Worm (Caenorhabditis elegans) whole organism, L3 larva: ENCODE results near the gene rpt-2.

Experiments used
- aly-2 ChIP-seq: fragments of 150-350 bp; optimal IDR thresholded peaks from 2 replicates; lab custom pipeline; 2014; ENCODE audit warnings: missing biosample characterization, missing genetic modification characterization
- ceh-82 ChIP-seq: fragments of 150-350 bp; optimal IDR thresholded peaks from 2 replicates; lab custom pipeline; 2014; ENCODE audit warnings: missing biosample characterization, missing genetic modification characterization
- egl-27 ChIP-seq: sonication (generic microtip); optimal IDR thresholded peaks from 4 replicates; lab custom pipeline; 2017; ENCODE audit warnings: missing biosample characterization, missing genetic modification reagents, missing genetic modification characterization
- eor-1 ChIP-seq, 2 experiments: fragments of 150-350 bp; optimal IDR thresholded peaks; 2 replicates each; lab custom pipeline; 2014 to 2018; ENCODE audit warnings: missing biosample characterization in 2 of 2, missing genetic modification characterization in 2 of 2
- lin-15B ChIP-seq: fragments of 150-350 bp; optimal IDR thresholded peaks from 2 replicates; lab custom pipeline; 2014; ENCODE audit warnings: missing biosample characterization, missing genetic modification characterization
- lsy-12 ChIP-seq: sonication (generic microtip); optimal IDR thresholded peaks from 2 replicates; lab custom pipeline; 2016; ENCODE audit warnings: mild to moderate bottlenecking, missing genetic modification characterization, missing compliant biosample characterization
- mdl-1 ChIP-seq: fragments of 150-350 bp; optimal IDR thresholded peaks from 2 replicates; lab custom pipeline; 2014; ENCODE audit warnings: missing biosample characterization, missing genetic modification characterization
- nhr-11 ChIP-seq: fragments of 150-350 bp; optimal IDR thresholded peaks from 2 replicates; lab custom pipeline; 2014; ENCODE audit warnings: missing biosample characterization, missing genetic modification characterization
- snpc-4 ChIP-seq: fragments of 150-350 bp; optimal IDR thresholded peaks from 2 replicates; lab custom pipeline; 2014; ENCODE audit warnings: missing biosample characterization, missing genetic modification characterization
- ztf-4 ChIP-seq: fragments of 150-350 bp; optimal IDR thresholded peaks from 2 replicates; lab custom pipeline; 2014; ENCODE audit warnings: missing biosample characterization, missing genetic modification characterization

- no peak for TF ChIP-seq lin-15B (tag; lab: Kevin White, UChicago)
- TF ChIP-seq egl-27 (tag; lab: Kevin White, UChicago): no peak
- TF ChIP-seq snpc-4 (tag; lab: Kevin White, UChicago): no peak
- TF ChIP-seq mdl-1 (tag; lab: Kevin White, UChicago): no peak
- TF ChIP-seq lsy-12 (tag; lab: Kevin White, UChicago): no peak
- TF ChIP-seq eor-1 (tag; optimal IDR thresholded peaks at IDR 0.05; lab: Kevin White, UChicago): no peak
- no peak for TF ChIP-seq aly-2
- TF ChIP-seq ztf-4 (tag; lab: Kevin White, UChicago): no peak
- no peak for TF ChIP-seq nhr-11 (tag; lab: Kevin White, UChicago)
- no peak for TF ChIP-seq ceh-82 (tag; lab: Kevin White, UChicago)
Measured at ce11 chrV:6030559-6030975, 13.1 kb upstream of the rpt-2 start.
